Fruit fly (Drosophila melanogaster) ovary, adult (tissue): ENCODE measurements around the gene Acp29AB.

Experiments used
- CG17801 ChIP-seq: fragments of 200-800 bp; optimal IDR thresholded peaks from 2 replicates; lab custom pipeline; 2019; ENCODE audit warnings: missing biosample characterization, mild to moderate bottlenecking, missing genetic modification characterization, moderate library complexity; ENCODE audit not compliant: partially characterized antibody

Gene Acp29AB

dm6 chr2L:8364006-8364956 lies 28.7 kb downstream of the Acp29AB start, which contains the start of the genes RpS13 and CSN8:
RpS13 (minus strand) TSS chr2L:8364662.
CSN8 (plus strand) TSS chr2L:8364855.
- peak; percentile 53 for TF ChIP-seq CG17801 (GFP tag; lab: Kevin White, UChicago)

- no peak for TF ChIP-seq CG17801 (GFP tag; lab: Kevin White, UChicago)
Measured at dm6 chr2L:8362955-8363285, 30.1 kb downstream of the Acp29AB start.

dm6 chr2L:8362273-8362954 lies 30.6 kb downstream of the Acp29AB start, which contains the start of gene CG7627:
CG7627 (minus strand) TSS chr2L:8362469.
- TF ChIP-seq CG17801 (GFP tag; lab: Kevin White, UChicago), result peak; percentile 63

- peak; percentile 89 for TF ChIP-seq CG17801 (GFP tag; lab: Kevin White, UChicago)
Measured at dm6 chr2L:8361204-8361952, 31.6 kb downstream of the Acp29AB start.

- no peak for TF ChIP-seq CG17801 (GFP tag; lab: Kevin White, UChicago)
Measured at dm6 chr2L:8355419-8355818, 37.6 kb downstream of the Acp29AB start.

- no peak for TF ChIP-seq CG17801 (GFP tag; lab: Kevin White, UChicago)
Measured at dm6 chr2L:8351864-8352263, 41.2 kb downstream of the Acp29AB start, which contains the start of gene Mur29B. Mur29B (plus strand) TSS chr2L:8352187.

- no peak for TF ChIP-seq CG17801 (GFP tag; lab: Kevin White, UChicago)
Measured at dm6 chr2L:8351333-8351732, 41.7 kb downstream of the Acp29AB start.

dm6 chr2L:8350560-8351171 lies 42.4 kb downstream of the Acp29AB start:
- no peak for TF ChIP-seq CG17801 (GFP tag; lab: Kevin White, UChicago)

dm6 chr2L:8346260-8346659 lies 46.8 kb downstream of the Acp29AB start, which contains the start of gene CG7778:
CG7778 (plus strand) TSS chr2L:8346620.
- no peak for TF ChIP-seq CG17801 (GFP tag; lab: Kevin White, UChicago)

dm6 chr2L:8344536-8344935 lies 48.5 kb downstream of the Acp29AB start:
- no peak for TF ChIP-seq CG17801 (GFP tag; lab: Kevin White, UChicago)
